Worm (Caenorhabditis elegans) whole organism, mixed stage, embryonic: ENCODE measurements around the gene F40G12.7.

Experiments used
- M03D4.4 ChIP-seq: sonication (generic microtip); optimal IDR thresholded peaks from 2 replicates; lab custom pipeline; 2017; ENCODE audit warnings: mild to moderate bottlenecking, missing genetic modification characterization, missing compliant biosample characterization
- blmp-1 ChIP-seq: fragments of 150-350 bp; optimal IDR thresholded peaks from 2 replicates; lab custom pipeline; 2014; ENCODE audit warnings: missing biosample characterization, missing genetic modification characterization
- ceh-39 ChIP-seq: fragments of 150-350 bp; optimal IDR thresholded peaks from 2 replicates; lab custom pipeline; 2014; ENCODE audit warnings: missing biosample characterization, missing genetic modification characterization
- ceh-43 ChIP-seq: fragments of 200-800 bp; sonication (Bioruptor generic); optimal IDR thresholded peaks from 2 replicates; lab custom pipeline; 2018; ENCODE audit warnings: mild to moderate bottlenecking, missing genetic modification characterization, moderate library complexity, missing compliant biosample characterization
- ceh-83 ChIP-seq: fragments of 200-800 bp; sonication (Bioruptor generic); optimal IDR thresholded peaks from 2 replicates; lab custom pipeline; 2018; ENCODE audit warnings: mild to moderate bottlenecking, missing genetic modification characterization, missing compliant biosample characterization
- ces-1 ChIP-seq: fragments of 150-350 bp; optimal IDR thresholded peaks from 2 replicates; lab custom pipeline; 2014; ENCODE audit warnings: missing biosample characterization, missing genetic modification reagents, missing genetic modification characterization
- cnd-1 ChIP-seq: fragments of 200-800 bp; sonication (Bioruptor generic); optimal IDR thresholded peaks from 2 replicates; lab custom pipeline; 2018; ENCODE audit warnings: mild to moderate bottlenecking, missing genetic modification characterization, missing compliant biosample characterization
- drap-1 ChIP-seq: fragments of 200-800 bp; sonication (Bioruptor generic); optimal IDR thresholded peaks from 3 replicates; lab custom pipeline; 2018; ENCODE audit warnings: mild to moderate bottlenecking, missing genetic modification characterization, missing compliant biosample characterization
- elt-1 ChIP-seq: sonication (generic microtip); optimal IDR thresholded peaks from 2 replicates; lab custom pipeline; 2017; ENCODE audit warnings: missing genetic modification characterization, mild to moderate bottlenecking, missing compliant biosample characterization, antibody characterized with exemption, moderate library complexity, borderline replicate concordance; ENCODE audit not compliant: insufficient read depth
- elt-3 ChIP-seq: fragments of 150-350 bp; optimal IDR thresholded peaks from 2 replicates; lab custom pipeline; 2014; ENCODE audit warnings: missing biosample characterization, missing genetic modification characterization
- flh-1 ChIP-seq: fragments of 200-800 bp; sonication (Bioruptor generic); optimal IDR thresholded peaks from 2 replicates; lab custom pipeline; 2018; ENCODE audit warnings: mild to moderate bottlenecking, missing genetic modification characterization, moderate library complexity, missing compliant biosample characterization
- ham-2 ChIP-seq: fragments of 200-800 bp; sonication (Bioruptor generic); optimal IDR thresholded peaks from 2 replicates; lab custom pipeline; 2018; ENCODE audit warnings: mild to moderate bottlenecking, missing genetic modification characterization, missing compliant biosample characterization
- hlh-1 ChIP-seq: fragments of 150-350 bp; optimal IDR thresholded peaks from 2 replicates; lab custom pipeline; 2014; ENCODE audit warnings: missing biosample characterization, missing genetic modification reagents, missing genetic modification characterization
- lin-13 ChIP-seq: fragments of 150-350 bp; optimal IDR thresholded peaks from 2 replicates; lab custom pipeline; 2014; ENCODE audit warnings: missing biosample characterization, missing genetic modification characterization
- lin-32 ChIP-seq: fragments of 200-800 bp; sonication (Bioruptor generic); optimal IDR thresholded peaks from 2 replicates; lab custom pipeline; 2018; ENCODE audit warnings: mild to moderate bottlenecking, missing genetic modification characterization, missing compliant biosample characterization
- lsy-2 ChIP-seq: fragments of 150-350 bp; optimal IDR thresholded peaks from 2 replicates; lab custom pipeline; 2014; ENCODE audit warnings: missing biosample characterization, missing genetic modification characterization
- mab-5 ChIP-seq: fragments of 150-350 bp; optimal IDR thresholded peaks from 2 replicates; lab custom pipeline; 2014; ENCODE audit warnings: missing biosample characterization, missing genetic modification characterization
- mls-2 ChIP-seq: sonication (generic microtip); optimal IDR thresholded peaks from 2 replicates; lab custom pipeline; 2016; ENCODE audit warnings: mild to moderate bottlenecking, missing genetic modification characterization, moderate library complexity, missing compliant biosample characterization
- nhr-12 ChIP-seq: fragments of 150-350 bp; optimal IDR thresholded peaks from 2 replicates; lab custom pipeline; 2014; ENCODE audit warnings: missing biosample characterization, missing genetic modification characterization
- nhr-237 ChIP-seq: fragments of 150-350 bp; optimal IDR thresholded peaks from 2 replicates; lab custom pipeline; 2014; ENCODE audit warnings: missing biosample characterization, missing genetic modification characterization
- nhr-28 ChIP-seq: fragments of 150-350 bp; optimal IDR thresholded peaks from 2 replicates; lab custom pipeline; 2014; ENCODE audit warnings: missing biosample characterization, missing genetic modification characterization
- nhr-76 ChIP-seq: sonication (generic microtip); optimal IDR thresholded peaks from 2 replicates; lab custom pipeline; 2017; ENCODE audit warnings: missing biosample characterization, missing genetic modification characterization
- pha-4 ChIP-seq: fragments of 150-350 bp; optimal IDR thresholded peaks from 2 replicates; lab custom pipeline; 2018; ENCODE audit warnings: missing biosample characterization, missing genetic modification reagents, missing genetic modification characterization
- sem-2 ChIP-seq: fragments of 200-800 bp; sonication (Bioruptor generic); optimal IDR thresholded peaks from 2 replicates; lab custom pipeline; 2018; ENCODE audit warnings: mild to moderate bottlenecking, missing genetic modification characterization, missing compliant biosample characterization
- snpc-4 ChIP-seq: fragments of 150-350 bp; optimal IDR thresholded peaks from 2 replicates; lab custom pipeline; 2014; ENCODE audit warnings: missing biosample characterization, missing genetic modification characterization
- sptf-1 ChIP-seq: sonication (generic microtip); optimal IDR thresholded peaks from 2 replicates; lab custom pipeline; 2017; ENCODE audit warnings: mild to moderate bottlenecking, missing genetic modification characterization, moderate library complexity, missing compliant biosample characterization
- unc-120 ChIP-seq: sonication (generic microtip); optimal IDR thresholded peaks from 2 replicates; lab custom pipeline; 2017; ENCODE audit warnings: missing genetic modification characterization, missing compliant biosample characterization; ENCODE audit not compliant: poor library complexity, severe bottlenecking
- unc-39 ChIP-seq: fragments of 150-350 bp; optimal IDR thresholded peaks from 2 replicates; lab custom pipeline; 2014; ENCODE audit warnings: missing biosample characterization, missing genetic modification characterization
- unc-62 ChIP-seq: fragments of 150-350 bp; optimal IDR thresholded peaks from 2 replicates; lab custom pipeline; 2014; ENCODE audit warnings: missing biosample characterization, missing genetic modification reagents, missing genetic modification characterization
- zip-8 ChIP-seq: fragments of 150-350 bp; optimal IDR thresholded peaks from 2 replicates; lab custom pipeline; 2014; ENCODE audit warnings: missing biosample characterization, missing genetic modification characterization
- ztf-11 ChIP-seq: fragments of 150-350 bp; optimal IDR thresholded peaks from 2 replicates; lab custom pipeline; 2014; ENCODE audit warnings: missing biosample characterization, missing genetic modification characterization

F40G12.7 gene

DNA sequence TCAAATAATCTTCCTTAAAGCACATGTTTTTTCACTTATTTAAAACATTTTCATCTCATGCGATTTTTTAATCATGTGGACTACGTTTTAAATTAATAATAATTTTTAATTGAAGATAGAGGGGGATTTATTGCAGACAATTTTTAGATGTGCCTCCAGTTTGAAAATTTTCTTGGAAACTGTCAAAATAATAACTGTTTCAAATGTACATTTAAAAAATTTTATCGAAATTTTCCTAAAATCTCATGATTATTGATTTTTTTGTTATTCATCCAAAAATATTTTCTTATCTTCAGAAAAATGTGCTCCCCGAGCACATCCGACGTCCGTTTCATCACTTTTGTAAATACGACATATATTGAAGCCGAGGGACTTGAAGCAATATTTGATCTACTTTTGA, 17.6 kb upstream of the F40G12.7 start, which contains the start of gene sre-8:
TSS of gene sre-8 (plus strand) at position 301 of the 400 bp plus-strand sequence.
- TF ChIP-seq M03D4.4 (no peak), ztf-11 (no peak), nhr-237 (no peak), elt-3 (tag; lab: Kevin White, UChicago) (no peak), ceh-83 (GFP tag; lab: Kevin White, UChicago) (no peak), zip-8 (tag; lab: Kevin White, UChicago) (no peak), hlh-1 (tag; lab: Kevin White, UChicago) (no peak), sem-2 (GFP tag; lab: Kevin White, UChicago) (no peak), mab-5 (tag; lab: Kevin White, UChicago) (no peak), unc-62 (GFP tag; lab: Kevin White, UChicago) (no peak), nhr-76 (no peak), unc-39 (tag; lab: Kevin White, UChicago) (no peak), sptf-1 (tag; lab: Kevin White, UChicago) (no peak)
- TF ChIP-seq, all 35 proteins: peak for 0

DNA sequence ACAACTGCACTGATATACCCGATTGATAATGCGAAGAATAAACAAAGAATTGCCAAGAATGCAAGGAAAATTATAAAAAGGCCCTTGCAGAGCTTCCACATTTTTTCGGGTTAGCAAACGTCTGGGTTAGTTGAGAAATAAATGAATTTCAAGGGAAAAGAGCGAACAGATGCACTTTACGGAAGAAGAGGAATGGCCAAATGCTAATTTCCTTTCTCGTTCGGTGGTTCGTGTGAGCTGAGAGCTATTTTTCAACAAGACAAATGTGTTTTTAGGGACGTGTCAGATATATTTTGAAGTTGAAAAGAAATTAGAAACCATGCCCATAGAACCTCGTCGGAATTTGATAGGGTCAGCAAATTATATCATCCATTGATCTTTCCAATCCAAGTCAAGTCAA, 13.5 kb upstream of the F40G12.7 start, which contains the start of gene F40G12.2:
TSS of gene F40G12.2 (minus strand) at position 101 of the 400 bp plus-strand sequence.
- no peak for TF ChIP-seq lin-13
- no peak for TF ChIP-seq mls-2 (tag; lab: Kevin White, UChicago)
- no peak for TF ChIP-seq cnd-1 (tag; lab: Kevin White, UChicago)

DNA sequence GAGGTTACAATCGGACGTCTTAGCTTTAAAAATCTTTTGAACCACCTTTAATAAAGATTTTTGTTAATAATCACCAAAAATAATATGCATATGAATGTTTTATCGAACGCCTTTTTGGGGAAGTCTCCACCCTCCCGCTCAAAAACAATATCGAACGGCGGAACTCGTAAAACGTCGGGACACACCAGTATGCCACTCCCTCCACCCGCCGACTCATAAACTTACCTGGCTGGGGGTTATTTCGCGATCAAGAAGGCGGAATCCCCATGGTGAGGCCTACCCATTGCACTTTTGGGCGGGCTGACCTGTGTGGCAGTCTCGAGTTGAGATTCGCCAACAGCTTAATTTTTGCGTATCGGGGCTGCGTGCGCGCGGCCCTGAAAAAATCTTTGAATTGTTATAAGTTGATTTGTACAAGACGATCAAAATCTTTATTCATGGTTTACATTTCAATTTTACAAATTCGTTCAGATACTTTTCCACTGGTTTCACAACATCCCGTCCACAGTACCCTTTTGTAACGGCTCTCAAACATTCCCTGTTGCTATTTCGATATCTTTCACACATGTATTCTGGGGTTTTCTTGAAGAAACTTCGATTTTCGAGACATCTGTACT, 6.9 kb upstream of the F40G12.7 start:
- TF ChIP-seq lin-13 (no peak), nhr-76 (no peak), ceh-39 (tag; lab: Kevin White, UChicago) (no peak), M03D4.4 (no peak), flh-1 (no peak), ceh-83 (GFP tag; lab: Kevin White, UChicago) (no peak), drap-1 (GFP tag; lab: Kevin White, UChicago) (no peak), ztf-11 (no peak), zip-8 (tag; lab: Kevin White, UChicago) (no peak), sptf-1 (tag; lab: Kevin White, UChicago) (no peak), ham-2 (GFP tag; lab: Kevin White, UChicago) (no peak)

DNA sequence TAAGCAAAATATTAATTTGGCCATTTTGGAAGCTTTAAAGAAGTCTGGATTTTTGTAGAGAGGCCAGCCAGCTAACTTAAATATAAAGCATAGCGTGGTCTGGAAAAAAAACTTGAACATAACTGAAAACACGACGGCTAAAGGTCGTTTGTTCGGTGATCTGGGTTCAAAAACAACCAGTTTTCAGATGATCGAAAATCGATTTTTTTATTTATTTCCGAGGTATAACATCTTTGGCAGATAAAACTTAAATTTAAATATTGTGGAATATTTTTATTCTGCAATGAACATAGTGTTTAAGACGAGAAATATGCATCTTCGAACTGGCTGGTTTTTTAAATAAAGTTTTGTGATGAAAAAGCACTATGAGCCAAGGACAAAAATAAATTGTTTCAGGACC, 5.8 kb upstream of the F40G12.7 start, which contains the start of gene F40G12.4:
TSS of gene F40G12.4 (minus strand) at position 101 of the 400 bp plus-strand sequence.
- TF ChIP-seq sptf-1 (tag; lab: Kevin White, UChicago) (no peak), elt-1 (tag; lab: Kevin White, UChicago) (no peak), nhr-12 (no peak)

DNA sequence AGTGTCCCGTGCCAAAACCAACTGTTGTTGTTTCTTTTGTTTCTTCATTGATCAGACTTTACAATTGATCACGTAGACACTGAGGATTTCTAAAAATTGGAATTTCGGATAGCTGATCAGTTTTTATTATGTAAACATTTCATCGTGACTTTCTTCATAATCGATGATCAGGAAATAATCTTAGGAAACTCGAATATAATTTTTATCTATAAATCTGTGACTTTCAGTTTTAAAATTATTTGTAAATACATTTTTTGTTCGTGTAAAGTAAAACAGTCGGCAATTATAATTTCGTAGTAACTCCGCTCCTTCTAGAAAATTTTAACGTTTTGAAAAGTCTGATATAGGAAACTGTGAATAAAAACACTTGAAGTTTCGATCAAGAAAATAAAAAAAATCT, 3.6 kb upstream of the F40G12.7 start, which contains the start of gene F40G12.5:
TSS of gene F40G12.5 (minus strand) at position 101 of the 400 bp plus-strand sequence.
- TF ChIP-seq sptf-1 (tag; lab: Kevin White, UChicago) (no peak), nhr-237 (no peak), elt-3 (tag; lab: Kevin White, UChicago) (no peak), unc-62 (GFP tag; lab: Kevin White, UChicago) (no peak), ceh-43 (GFP tag; lab: Kevin White, UChicago) (no peak), flh-1 (no peak)

DNA sequence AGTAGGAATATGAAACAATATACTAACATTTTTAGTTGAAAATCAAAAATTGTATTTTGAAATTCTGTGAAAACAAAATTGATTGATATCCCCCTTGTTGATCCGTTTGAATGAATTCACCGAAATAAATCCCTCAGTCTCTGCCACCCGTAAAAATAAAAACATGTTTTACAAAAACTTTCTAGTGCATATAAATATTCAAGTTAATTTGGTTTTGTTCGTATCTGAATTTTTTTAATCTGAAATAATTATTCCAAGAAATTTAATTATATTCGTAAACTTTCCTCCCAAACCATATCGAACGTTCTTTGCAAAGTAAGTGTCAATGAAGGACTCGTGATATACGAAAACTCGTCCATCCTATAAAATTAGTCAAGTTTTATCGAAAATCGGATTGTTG, 1.3 kb upstream of the F40G12.7 start, which contains the start of gene F40G12.6:
TSS of gene F40G12.6 (minus strand) at position 101 of the 400 bp plus-strand sequence.
- TF ChIP-seq mls-2 (tag; lab: Kevin White, UChicago) (no peak), blmp-1 (tag; lab: Kevin White, UChicago) (no peak), ces-1 (GFP tag; lab: Kevin White, UChicago) (no peak), nhr-28 (no peak), ceh-39 (tag; lab: Kevin White, UChicago) (no peak), nhr-76 (no peak)

DNA sequence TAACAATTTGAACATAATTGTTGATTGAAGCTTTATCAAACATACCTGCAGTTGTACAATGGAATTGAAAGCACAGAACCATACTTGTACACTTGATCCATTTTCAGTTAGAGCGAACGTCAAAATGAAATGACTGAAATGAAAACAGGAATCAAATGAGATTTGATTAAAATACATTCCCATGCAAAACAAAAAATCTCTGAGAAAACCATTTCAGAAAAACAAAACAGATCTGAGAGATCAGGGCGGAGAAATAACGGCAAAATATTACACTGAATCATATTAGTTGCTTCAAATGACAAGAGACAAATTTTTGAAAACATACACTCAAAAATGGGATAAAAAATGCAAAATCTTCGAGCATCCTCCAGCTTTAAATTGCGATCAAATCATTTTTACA, 5.4 kb downstream of the F40G12.7 start, which contains the start of gene srt-33:
TSS of gene srt-33 (minus strand) at position 101 of the 400 bp plus-strand sequence.
- no peak for TF ChIP-seq ces-1 (GFP tag; lab: Kevin White, UChicago)
- no peak for TF ChIP-seq nhr-12
- no peak for TF ChIP-seq ztf-11
- TF ChIP-seq sptf-1 (tag; lab: Kevin White, UChicago): no peak
- TF ChIP-seq pha-4 (tag; lab: Kevin White, UChicago): no peak
- TF ChIP-seq unc-120: no peak
- TF ChIP-seq snpc-4: no peak
- no peak for TF ChIP-seq elt-1 (tag; lab: Kevin White, UChicago)
- no peak for TF ChIP-seq nhr-237
- TF ChIP-seq blmp-1 (tag; lab: Kevin White, UChicago): no peak
- no peak for TF ChIP-seq ceh-43 (GFP tag; lab: Kevin White, UChicago)
- no peak for TF ChIP-seq nhr-28
- no peak for TF ChIP-seq lsy-2 (tag; lab: Kevin White, UChicago)
- TF ChIP-seq hlh-1 (tag; lab: Kevin White, UChicago): no peak
- no peak for TF ChIP-seq mab-5 (tag; lab: Kevin White, UChicago)
- TF ChIP-seq lin-32: no peak
- TF ChIP-seq drap-1 (GFP tag; lab: Kevin White, UChicago): no peak
- no peak for TF ChIP-seq lin-13
